Worm (Caenorhabditis elegans) whole organism, L3 larva: ENCODE data around the gene R04B5.5.

Source experiments
- ceh-16 ChIP-seq: sonication (generic microtip); optimal IDR thresholded peaks from 2 replicates; lab custom pipeline; 2017; ENCODE audit warnings: missing biosample characterization, missing genetic modification characterization
- ceh-82 ChIP-seq: fragments of 150-350 bp; optimal IDR thresholded peaks from 2 replicates; lab custom pipeline; 2014; ENCODE audit warnings: missing biosample characterization, missing genetic modification characterization
- daf-12 ChIP-seq: fragments of 150-350 bp; optimal IDR thresholded peaks from 2 replicates; lab custom pipeline; 2014; ENCODE audit warnings: missing biosample characterization, missing genetic modification reagents, missing genetic modification characterization

DNA sequence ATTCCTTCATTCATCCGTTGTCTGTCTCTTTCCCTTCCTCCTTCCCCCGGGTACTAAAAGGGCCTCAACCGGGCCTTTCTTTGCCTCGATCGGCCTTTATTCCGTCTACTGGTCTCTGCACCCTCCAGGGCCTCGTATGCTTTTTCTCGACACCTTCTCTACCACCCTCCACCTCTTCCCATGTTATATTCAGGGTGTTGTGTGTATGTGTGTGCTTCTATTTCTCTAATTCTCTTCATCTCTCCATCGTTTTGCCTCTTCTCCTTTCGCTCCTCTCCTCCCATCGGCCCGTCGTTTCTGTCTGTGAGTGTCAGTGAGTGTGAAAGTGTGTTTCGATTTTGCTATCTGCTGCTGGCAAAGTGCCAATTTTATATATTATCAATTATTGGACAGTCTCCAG is 47.4 kb upstream of the R04B5.5 start:
- TF ChIP-seq ceh-16 (no peak), daf-12 (tag; lab: Kevin White, UChicago) (no peak), ceh-82 (tag; lab: Kevin White, UChicago) (no peak)
